Fruit fly (Drosophila melanogaster) Kc167 (cell line): ENCODE measurements around the gene TwdlZ.

Experiments
- Sin3A ChIP-seq: fragments of >200 bp; optimal IDR thresholded peaks from 2 replicates; lab custom pipeline; 2018; ENCODE audit warnings: missing external identifiers
- h ChIP-seq: fragments of >200 bp; optimal IDR thresholded peaks from 3 replicates; lab custom pipeline; 2018; ENCODE audit warnings: missing external identifiers

DNA sequence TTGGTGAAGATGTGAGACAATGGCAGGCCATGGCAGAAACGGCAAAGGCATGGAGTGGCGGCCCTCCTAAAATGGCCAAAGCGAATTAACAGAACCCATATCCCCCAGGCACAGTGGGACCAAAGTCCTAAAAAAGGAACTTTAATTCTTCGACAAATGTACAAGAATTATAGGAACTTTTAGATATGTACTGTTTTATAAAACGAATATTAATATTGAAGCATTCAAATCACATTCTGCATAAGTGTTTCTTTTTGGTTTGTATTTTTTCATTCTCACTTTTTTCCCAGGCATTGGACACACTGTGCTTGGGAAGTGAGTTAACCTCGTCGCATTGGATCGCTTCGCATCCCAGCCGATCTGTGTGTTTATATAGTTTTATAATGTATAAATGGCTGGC is 27.0 kb downstream of the TwdlZ start:
- TF ChIP-seq h (lab: Kevin White, UChicago) = no peak
- TF ChIP-seq Sin3A (lab: Kevin White, UChicago) = no peak
